Worm (Caenorhabditis elegans): ENCODE measurements around the gene pap-3.

pap-3 gene

DNA sequence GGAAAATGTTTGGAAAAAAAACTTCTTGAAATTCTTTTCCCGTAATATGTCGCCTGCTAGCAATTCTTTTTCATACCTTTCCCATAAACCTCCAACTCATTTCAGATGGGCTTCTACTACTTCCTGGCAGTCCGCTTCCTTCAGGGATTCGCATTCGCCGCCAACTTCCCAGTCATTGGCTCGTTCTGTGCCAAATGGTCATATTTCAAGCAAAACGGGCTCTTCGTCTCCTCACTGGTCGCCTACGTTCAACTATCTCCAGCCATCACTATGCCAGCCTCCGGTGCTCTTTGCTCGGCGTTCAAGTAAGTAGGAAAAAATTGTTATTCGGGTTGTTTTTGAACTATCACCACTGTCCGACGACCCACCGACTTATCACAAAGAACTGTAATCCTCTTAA is 27.7 kb upstream of the pap-3 start:
- no peak for TF ChIP-seq tbx-8 (GFP tag; optimal IDR thresholded peaks at IDR 0.05)
- no peak for TF ChIP-seq blmp-1 (tag; optimal IDR thresholded peaks at IDR 0.05)
- no peak for TF ChIP-seq nhr-76 (tag; optimal IDR thresholded peaks at IDR 0.05)
- no peak for TF ChIP-seq ceh-43 (GFP tag; optimal IDR thresholded peaks at IDR 0.05)
- no peak for TF ChIP-seq nhr-12 (tag; optimal IDR thresholded peaks at IDR 0.05)
- TF ChIP-seq unc-62 (GFP tag; optimal IDR thresholded peaks at IDR 0.05) = no peak
- TF ChIP-seq flh-1 (GFP tag; optimal IDR thresholded peaks at IDR 0.05) = no peak
- TF ChIP-seq unc-120 (tag; optimal IDR thresholded peaks at IDR 0.05; ENCODE audit: poor library complexity, severe bottlenecking) = no peak
- no peak for TF ChIP-seq unc-39 (tag; optimal IDR thresholded peaks at IDR 0.05)
- TF ChIP-seq snpc-4 (tag; optimal IDR thresholded peaks at IDR 0.05) = no peak
- TF ChIP-seq nhr-2 (tag; optimal IDR thresholded peaks at IDR 0.05) = no peak
- TF ChIP-seq lin-32 (GFP tag; optimal IDR thresholded peaks at IDR 0.05) = no peak
- TF ChIP-seq ceh-39 (tag; optimal IDR thresholded peaks at IDR 0.05) = no peak
- no peak for TF ChIP-seq nhr-237 (tag; optimal IDR thresholded peaks at IDR 0.05)
- no peak for TF ChIP-seq nhr-28 (tag; optimal IDR thresholded peaks at IDR 0.05)

DNA sequence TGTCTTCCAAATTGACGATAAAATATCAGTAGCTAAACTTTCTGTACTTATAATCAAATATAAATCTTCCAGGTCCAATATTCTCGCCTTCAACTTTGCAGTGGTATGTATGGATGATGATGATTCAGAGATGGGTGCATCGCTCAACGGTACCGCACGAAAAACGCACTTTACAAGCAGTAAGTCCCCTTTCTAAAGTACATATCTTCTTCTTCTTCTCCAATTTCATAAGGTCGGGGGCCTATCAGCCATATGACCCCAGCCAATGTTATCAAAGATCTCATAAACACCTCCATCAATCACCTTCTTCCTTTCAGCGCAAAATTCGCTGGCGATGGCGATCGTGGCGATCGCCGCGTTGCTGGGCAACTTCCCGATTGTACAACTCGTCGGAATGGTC is 27.1 kb upstream of the pap-3 start:
- TF ChIP-seq mep-1 (tag; optimal IDR thresholded peaks at IDR 0.05) = no peak

DNA sequence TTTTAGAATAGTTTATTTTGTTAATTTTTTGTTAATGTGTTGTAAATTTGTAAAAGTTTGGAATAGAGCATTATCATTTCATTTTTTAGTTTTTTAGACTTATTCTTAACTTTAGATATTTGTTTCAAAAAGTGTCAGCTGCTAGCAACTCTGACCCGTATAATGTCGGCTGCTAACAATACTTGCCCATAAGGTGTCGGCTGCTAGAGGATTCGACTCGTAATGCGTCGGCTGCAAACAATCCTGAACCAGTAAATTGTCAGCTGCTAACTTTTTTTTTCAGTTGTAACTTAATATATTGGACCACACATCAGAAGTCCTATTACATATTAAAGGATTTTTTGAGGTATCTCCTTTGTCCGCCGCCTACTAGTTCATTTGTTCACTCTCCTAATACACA is 26.4 kb upstream of the pap-3 start:
- TF ChIP-seq ceh-39 (tag; optimal IDR thresholded peaks at IDR 0.05) (no peak), ceh-83 (GFP tag; optimal IDR thresholded peaks at IDR 0.05) (no peak), ces-1 (GFP tag; optimal IDR thresholded peaks at IDR 0.05) (no peak), hlh-1 (tag; optimal IDR thresholded peaks at IDR 0.05) (no peak), ceh-43 (GFP tag; optimal IDR thresholded peaks at IDR 0.05) (no peak), ztf-11 (tag; optimal IDR thresholded peaks at IDR 0.05) (no peak)

DNA sequence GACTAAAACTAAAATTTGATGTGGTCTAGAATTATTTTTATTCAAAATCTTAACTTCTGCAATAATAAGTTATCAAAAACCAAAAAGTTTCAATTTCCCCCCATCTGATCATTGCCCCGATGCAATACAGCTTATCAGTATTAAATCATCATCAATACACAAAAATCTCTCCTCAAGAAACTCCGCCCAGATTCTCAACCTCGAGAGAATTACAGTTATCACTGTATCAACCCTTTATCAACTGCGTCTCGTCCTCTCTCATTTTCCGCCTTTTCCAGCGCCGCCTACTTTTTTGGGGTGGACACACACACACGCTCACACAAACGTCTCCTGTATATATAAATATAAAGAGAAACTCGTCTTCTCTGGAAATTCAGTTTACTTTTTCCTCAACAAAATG is 25.9 kb upstream of the pap-3 start, which contains the start of gene T27D12.1:
Gene T27D12.1 (plus strand): TSS at position 301 of the 400 bp plus-strand sequence.
- TF ChIP-seq M03D4.4 (tag; optimal IDR thresholded peaks at IDR 0.05) (no peak), cnd-1 (tag; optimal IDR thresholded peaks at IDR 0.05) (no peak), tbx-8 (GFP tag; optimal IDR thresholded peaks at IDR 0.05) (no peak), ces-1 (GFP tag; optimal IDR thresholded peaks at IDR 0.05) (no peak), pha-4 (tag; optimal IDR thresholded peaks at IDR 0.05) (no peak)

DNA sequence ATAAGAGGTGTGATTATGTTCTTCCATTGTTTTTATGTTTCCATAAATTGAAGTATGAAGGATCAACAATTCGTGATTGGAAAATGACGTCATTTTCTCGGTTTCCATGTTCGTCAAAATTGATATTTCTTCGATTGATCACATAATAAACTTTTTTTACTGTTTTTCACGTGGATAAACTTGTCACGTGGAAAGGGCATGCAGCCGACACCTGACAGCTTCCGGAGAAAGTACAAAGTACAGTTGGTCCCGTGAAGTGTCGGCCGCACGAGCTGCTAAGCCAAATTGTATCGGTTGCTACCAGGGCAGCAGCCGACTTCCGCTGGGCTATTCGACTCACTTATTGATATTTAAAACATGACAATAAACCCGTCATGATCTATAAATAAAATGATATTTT is 25.3 kb upstream of the pap-3 start:
- TF ChIP-seq M03D4.4 (tag; optimal IDR thresholded peaks at IDR 0.05) (no peak), ham-2 (GFP tag; optimal IDR thresholded peaks at IDR 0.05) (peak; percentile 49)

DNA sequence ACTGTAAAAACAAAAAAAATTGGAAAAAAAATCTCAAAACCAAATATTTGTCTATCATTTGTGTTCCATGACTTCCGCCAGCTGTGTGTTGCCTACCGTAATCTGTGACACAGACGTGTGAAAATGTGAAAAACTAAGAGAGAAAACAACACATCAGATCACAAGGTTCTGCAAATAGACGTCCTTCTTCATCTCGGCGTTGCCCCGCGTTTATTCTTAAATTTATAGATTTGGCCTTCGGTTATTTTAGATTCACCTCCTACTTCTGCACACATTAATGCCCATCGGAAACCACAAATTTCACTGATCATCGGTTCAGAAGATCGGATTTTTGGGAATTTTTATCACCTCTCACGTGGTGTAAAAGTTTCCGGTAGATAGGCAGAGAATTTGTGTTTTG is 22.7 kb upstream of the pap-3 start:
- no peak for TF ChIP-seq M03D4.4 (tag; optimal IDR thresholded peaks at IDR 0.05)
- TF ChIP-seq zip-8 (tag; optimal IDR thresholded peaks at IDR 0.05) = no peak
- no peak for TF ChIP-seq ham-2 (GFP tag; optimal IDR thresholded peaks at IDR 0.05)
- no peak for TF ChIP-seq lin-32 (GFP tag; optimal IDR thresholded peaks at IDR 0.05)
- TF ChIP-seq flh-1 (GFP tag; optimal IDR thresholded peaks at IDR 0.05) = no peak
- no peak for TF ChIP-seq nhr-28 (tag; optimal IDR thresholded peaks at IDR 0.05)
- TF ChIP-seq ces-1 (GFP tag; optimal IDR thresholded peaks at IDR 0.05) = no peak
- TF ChIP-seq ceh-83 (GFP tag; optimal IDR thresholded peaks at IDR 0.05) = no peak
- no peak for TF ChIP-seq ztf-11 (tag; optimal IDR thresholded peaks at IDR 0.05)

DNA sequence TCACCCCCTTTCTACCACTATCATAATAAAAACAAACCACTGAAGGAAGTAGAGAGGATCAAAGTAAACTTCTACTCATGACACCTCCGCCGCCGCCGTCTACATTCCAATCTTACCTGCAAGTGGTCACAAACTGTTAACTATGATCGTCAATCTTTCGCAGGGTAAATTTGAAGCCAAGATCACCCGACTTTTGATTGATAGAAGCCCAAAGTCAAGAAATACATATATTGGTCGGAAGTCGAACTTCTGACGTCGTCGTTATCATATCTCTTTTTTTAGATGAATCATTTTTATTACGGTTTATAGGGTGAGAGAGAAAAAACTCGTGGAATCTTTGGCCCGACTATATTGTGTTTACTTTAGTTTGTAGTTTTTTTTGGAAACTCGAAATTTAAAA is 22.0 kb upstream of the pap-3 start:
- no peak for TF ChIP-seq nhr-237 (tag; optimal IDR thresholded peaks at IDR 0.05)
- no peak for TF ChIP-seq snpc-4 (tag; optimal IDR thresholded peaks at IDR 0.05)
- TF ChIP-seq blmp-1 (tag; optimal IDR thresholded peaks at IDR 0.05) = no peak
- TF ChIP-seq nhr-76 (tag; optimal IDR thresholded peaks at IDR 0.05) = no peak
- no peak for TF ChIP-seq hlh-1 (tag; optimal IDR thresholded peaks at IDR 0.05)
- TF ChIP-seq mls-2 (tag; optimal IDR thresholded peaks at IDR 0.05) = no peak
- no peak for TF ChIP-seq tbx-8 (GFP tag; optimal IDR thresholded peaks at IDR 0.05)
- no peak for TF ChIP-seq drap-1 (GFP tag; optimal IDR thresholded peaks at IDR 0.05)
- TF ChIP-seq sem-2 (GFP tag; optimal IDR thresholded peaks at IDR 0.05) = no peak
- TF ChIP-seq ceh-39 (tag; optimal IDR thresholded peaks at IDR 0.05) = no peak
- no peak for TF ChIP-seq unc-62 (GFP tag; optimal IDR thresholded peaks at IDR 0.05)
